Fruit fly (Drosophila melanogaster) whole organism, embryonic: ENCODE measurements around the gene goe.
A peak's percentile ranks its signal among the peaks of the same experiment; 100 is the strongest.

ENCODE experiments used
- ATbp ChIP-seq: fragments of 200-800 bp; sonication (Bioruptor generic); optimal IDR thresholded peaks from 2 replicates; lab custom pipeline; 2017; ENCODE audit warnings: missing biosample characterization, mild to moderate bottlenecking, missing genetic modification characterization, missing genetic modification reagents
- Atf6 ChIP-seq: fragments of 200-800 bp; sonication (Bioruptor generic); IDR thresholded peaks from 2 replicates; pipeline ENCODE4 v1.3.6; 2022; ENCODE audit warnings: missing biosample characterization, missing genetic modification characterization
- B-H2 ChIP-seq: fragments of 200-800 bp; sonication (Bioruptor generic); optimal IDR thresholded peaks from 2 replicates; lab custom pipeline; 2018; ENCODE audit warnings: missing biosample characterization, mild to moderate bottlenecking, missing genetic modification characterization
- CG11560 ChIP-seq: fragments of 200-800 bp; sonication (Bioruptor generic); IDR thresholded peaks from 3 replicates; pipeline ENCODE4 v1.3.6; 2022; ENCODE audit warnings: missing biosample characterization, missing genetic modification characterization
- CG12744 ChIP-seq: fragments of 200-800 bp; sonication (Bioruptor generic); optimal IDR thresholded peaks from 2 replicates; lab custom pipeline; 2016; ENCODE audit warnings: missing biosample characterization, missing genetic modification characterization
- CG15011 ChIP-seq: fragments of 200-800 bp; sonication (Bioruptor generic); optimal IDR thresholded peaks from 3 replicates; lab custom pipeline; 2018; ENCODE audit warnings: missing biosample characterization, mild to moderate bottlenecking, missing genetic modification characterization
- CG1603 ChIP-seq: fragments of 200-800 bp; sonication (Bioruptor generic); optimal IDR thresholded peaks from 2 replicates; lab custom pipeline; 2019; ENCODE audit warnings: missing biosample characterization, mild to moderate bottlenecking, missing genetic modification characterization, moderate library complexity
- CG2712 ChIP-seq: fragments of 200-800 bp; optimal IDR thresholded peaks from 3 replicates; lab custom pipeline; 2019; ENCODE audit warnings: missing biosample characterization, mild to moderate bottlenecking, missing genetic modification characterization, moderate library complexity
- CG2875 ChIP-seq: fragments of 200-800 bp; sonication (Bioruptor generic); optimal IDR thresholded peaks from 2 replicates; lab custom pipeline; 2017; ENCODE audit warnings: missing biosample characterization, mild to moderate bottlenecking, missing genetic modification characterization, missing genetic modification reagents
- CG3281 ChIP-seq: fragments of 200-800 bp; sonication (Bioruptor generic); optimal IDR thresholded peaks from 3 replicates; lab custom pipeline; 2017; ENCODE audit warnings: missing biosample characterization, mild to moderate bottlenecking, missing genetic modification characterization
- CG3407 ChIP-seq: fragments of 200-800 bp; sonication (Bioruptor generic); optimal IDR thresholded peaks from 2 replicates; lab custom pipeline; 2018; ENCODE audit warnings: missing biosample characterization, mild to moderate bottlenecking, missing genetic modification characterization
- CG34422 ChIP-seq: fragments of 200-800 bp; sonication (Bioruptor generic); IDR thresholded peaks from 3 replicates; pipeline ENCODE4 v1.3.6; 2022; ENCODE audit warnings: missing biosample characterization, missing genetic modification characterization
- CG5180 ChIP-seq: fragments of 200-800 bp; sonication (Bioruptor generic); optimal IDR thresholded peaks from 3 replicates; lab custom pipeline; 2017; ENCODE audit warnings: missing biosample characterization, missing genetic modification characterization, mild to moderate bottlenecking, moderate library complexity, missing genetic modification reagents
- CG6254 ChIP-seq: fragments of 200-800 bp; sonication (Bioruptor generic); optimal IDR thresholded peaks from 3 replicates; lab custom pipeline; 2017; ENCODE audit warnings: mild to moderate bottlenecking, missing biosample characterization, missing genetic modification reagents, missing genetic modification characterization
- CG6683 ChIP-seq: fragments of 200-800 bp; sonication (Bioruptor generic); optimal IDR thresholded peaks from 2 replicates; lab custom pipeline; 2017; ENCODE audit warnings: missing biosample characterization, mild to moderate bottlenecking, missing genetic modification characterization, missing genetic modification reagents
- CG8924 ChIP-seq: fragments of 200-800 bp; optimal IDR thresholded peaks from 3 replicates; lab custom pipeline; 2019; ENCODE audit warnings: missing biosample characterization, mild to moderate bottlenecking, missing genetic modification characterization, moderate library complexity
- CG9876 ChIP-seq: fragments of 200-800 bp; sonication (Bioruptor generic); optimal IDR thresholded peaks from 2 replicates; lab custom pipeline; 2016; ENCODE audit warnings: missing biosample characterization, missing genetic modification characterization
- CG9932 ChIP-seq: fragments of 200-800 bp; sonication (Bioruptor generic); IDR thresholded peaks from 2 replicates; pipeline ENCODE4 v1.3.6; 2022; ENCODE audit warnings: missing biosample characterization, missing genetic modification characterization
- D19A ChIP-seq: fragments of 200-800 bp; optimal IDR thresholded peaks from 3 replicates; lab custom pipeline; 2019; ENCODE audit warnings: missing biosample characterization, mild to moderate bottlenecking, missing genetic modification characterization, moderate library complexity
- D19B ChIP-seq: fragments of 200-800 bp; sonication (Bioruptor generic); optimal IDR thresholded peaks from 2 replicates; lab custom pipeline; 2017; ENCODE audit warnings: missing biosample characterization, mild to moderate bottlenecking, missing genetic modification characterization
- Dip2 ChIP-seq: fragments of 200-800 bp; sonication (Bioruptor generic); IDR thresholded peaks from 2 replicates; pipeline ENCODE4 v1.3.6; 2022; ENCODE audit warnings: missing biosample characterization, missing genetic modification characterization
- Dp ChIP-seq: fragments of 200-800 bp; sonication (Bioruptor generic); optimal IDR thresholded peaks from 2 replicates; lab custom pipeline; 2018; ENCODE audit warnings: missing biosample characterization, mild to moderate bottlenecking, missing genetic modification characterization, moderate library complexity
- Dref ChIP-seq: fragments of 200-800 bp; sonication (Bioruptor generic); IDR thresholded peaks from 2 replicates; pipeline ENCODE4 v1.3.6; 2022; ENCODE audit warnings: missing biosample characterization, missing genetic modification characterization
- Elba2 ChIP-seq: fragments of 200-800 bp; sonication (Bioruptor generic); optimal IDR thresholded peaks from 3 replicates; lab custom pipeline; 2016; ENCODE audit warnings: missing biosample characterization, missing genetic modification characterization
- HLH4C ChIP-seq: fragments of 200-800 bp; sonication (Bioruptor generic); IDR thresholded peaks from 3 replicates; pipeline ENCODE4 v1.3.6; 2022; ENCODE audit warnings: missing biosample characterization, missing genetic modification characterization; ENCODE audit not compliant: partially characterized antibody
- Neu2 ChIP-seq: fragments of 200-800 bp; sonication (Bioruptor generic); optimal IDR thresholded peaks from 3 replicates; lab custom pipeline; 2016; ENCODE audit warnings: missing biosample characterization, missing genetic modification characterization, borderline replicate concordance
- Nf-YA ChIP-seq: fragments of 200-800 bp; sonication (Bioruptor generic); IDR thresholded peaks from 2 replicates; pipeline ENCODE4 v1.3.6; 2022; ENCODE audit warnings: missing biosample characterization, missing genetic modification characterization
- Ptx1 ChIP-seq: fragments of 200-800 bp; sonication (Bioruptor generic); IDR thresholded peaks from 2 replicates; pipeline ENCODE4 v1.3.6; 2022; ENCODE audit warnings: missing biosample characterization, missing genetic modification characterization
- Sry-δ ChIP-seq: fragments of 200-800 bp; sonication (Bioruptor generic); optimal IDR thresholded peaks from 2 replicates; lab custom pipeline; 2016; ENCODE audit warnings: missing biosample characterization, missing genetic modification characterization
- amos ChIP-seq: fragments of 200-800 bp; sonication (Bioruptor generic); IDR thresholded peaks from 2 replicates; pipeline ENCODE4 v1.3.6; 2022; ENCODE audit warnings: missing biosample characterization, missing genetic modification characterization; ENCODE audit not compliant: partially characterized antibody
- ara ChIP-seq: fragments of 200-800 bp; sonication (Bioruptor generic); IDR thresholded peaks from 2 replicates; pipeline ENCODE4 v1.3.6; 2022; ENCODE audit warnings: missing biosample characterization, missing genetic modification characterization
- danr ChIP-seq: fragments of 200-800 bp; sonication (Bioruptor generic); IDR thresholded peaks from 2 replicates; pipeline ENCODE4 v1.3.6; 2022; ENCODE audit warnings: missing biosample characterization, missing genetic modification characterization
- dmrt99B ChIP-seq: fragments of 200-800 bp; sonication (Bioruptor generic); optimal IDR thresholded peaks from 2 replicates; lab custom pipeline; 2018; ENCODE audit warnings: missing biosample characterization, mild to moderate bottlenecking, missing genetic modification characterization, moderate library complexity
- gem ChIP-seq: fragments of 200-800 bp; sonication (Bioruptor generic); optimal IDR thresholded peaks from 2 replicates; lab custom pipeline; 2019; ENCODE audit warnings: missing biosample characterization, mild to moderate bottlenecking, missing genetic modification characterization, moderate library complexity
- gt ChIP-seq: fragments of 200-800 bp; sonication (Bioruptor generic); IDR thresholded peaks from 2 replicates; pipeline ENCODE4 v1.3.6; 2022; ENCODE audit warnings: missing biosample characterization, missing genetic modification characterization
- hb ChIP-seq: fragments of 200-800 bp; sonication (Bioruptor generic); IDR thresholded peaks from 3 replicates; pipeline ENCODE4 v1.3.6; 2022; ENCODE audit warnings: missing biosample characterization, missing genetic modification characterization; ENCODE audit not compliant: partially characterized antibody
- inv ChIP-seq: fragments of 200-800 bp; sonication (Bioruptor generic); IDR thresholded peaks from 2 replicates; pipeline ENCODE4 v1.3.6; 2022; ENCODE audit warnings: missing biosample characterization, missing genetic modification characterization; ENCODE audit not compliant: partially characterized antibody
- jing ChIP-seq: fragments of 200-800 bp; sonication (Bioruptor generic); optimal IDR thresholded peaks from 2 replicates; lab custom pipeline; 2018; ENCODE audit warnings: missing biosample characterization, mild to moderate bottlenecking, missing genetic modification characterization
- org-1 ChIP-seq: fragments of 200-800 bp; sonication (Bioruptor generic); optimal IDR thresholded peaks from 2 replicates; lab custom pipeline; 2017; ENCODE audit warnings: missing biosample characterization, missing genetic modification characterization
- otp ChIP-seq: fragments of 200-800 bp; sonication (Bioruptor generic); IDR thresholded peaks from 3 replicates; pipeline ENCODE4, ENCODE4 v1.3.6; 2022; ENCODE audit warnings: missing biosample characterization, missing genetic modification characterization
- pb ChIP-seq: fragments of 200-800 bp; sonication (Bioruptor generic); optimal IDR thresholded peaks from 3 replicates; lab custom pipeline; 2016; ENCODE audit warnings: missing biosample characterization, missing genetic modification characterization
- sim ChIP-seq: fragments of 200-800 bp; sonication (Bioruptor generic); IDR thresholded peaks from 2 replicates; pipeline ENCODE4 v1.3.6; 2022; ENCODE audit warnings: missing biosample characterization, missing genetic modification characterization
- sr ChIP-seq: fragments of 200-800 bp; sonication (Bioruptor generic); IDR thresholded peaks from 3 replicates; pipeline ENCODE4 v1.3.6; 2022; ENCODE audit warnings: missing biosample characterization, missing genetic modification characterization
- ssp ChIP-seq: fragments of 200-800 bp; sonication (Bioruptor generic); IDR thresholded peaks from 2 replicates; pipeline ENCODE4 v1.3.6; 2022; ENCODE audit warnings: missing biosample characterization, missing genetic modification characterization
- tna ChIP-seq: fragments of 200-800 bp; sonication (Bioruptor generic); IDR thresholded peaks from 2 replicates; pipeline ENCODE4 v1.3.6; 2022; ENCODE audit warnings: missing biosample characterization, missing genetic modification characterization; ENCODE audit not compliant: partially characterized antibody
- vfl ChIP-seq: fragments of 200-800 bp; sonication (Bioruptor generic); optimal IDR thresholded peaks from 2 replicates; lab custom pipeline; 2016; ENCODE audit warnings: missing biosample characterization, missing genetic modification characterization
- zen ChIP-seq: fragments of 200-800 bp; sonication (Bioruptor generic); optimal IDR thresholded peaks from 3 replicates; lab custom pipeline; 2018; ENCODE audit warnings: missing biosample characterization, mild to moderate bottlenecking, missing genetic modification characterization, moderate library complexity
- zfh1 ChIP-seq: fragments of 200-800 bp; sonication (Bioruptor generic); IDR thresholded peaks from 3 replicates; pipeline ENCODE4 v1.3.6; 2022; ENCODE audit warnings: missing biosample characterization, missing genetic modification characterization

goe gene

dm6 chrX:16772882-16773827 is 21.4 kb upstream of the goe start (continued):
- TF ChIP-seq Atf6 (GFP tag; lab: Robert Waterston, UW): no peak
- peak; percentile 85 for TF ChIP-seq ara
- TF ChIP-seq Ptx1 (GFP tag; lab: Robert Waterston, UW): peak; percentile 69
- no peak for TF ChIP-seq sr (GFP tag; lab: Robert Waterston, UW)
- no peak for TF ChIP-seq Dp
- TF ChIP-seq pb (GFP tag; lab: Kevin White, UChicago): peak; percentile 49
- TF ChIP-seq vfl (GFP tag; lab: Kevin White, UChicago): no peak
- peak; percentile 72 for TF ChIP-seq CG1603 (tag; lab: Kevin White, UChicago)
- peak; percentile 89 for TF ChIP-seq zfh1 (GFP tag; lab: Robert Waterston, UW)
- no peak for TF ChIP-seq CG12744 (GFP tag; lab: Kevin White, UChicago)
- TF ChIP-seq CG9876 (GFP tag; lab: Kevin White, UChicago): no peak
- peak; percentile 77 for TF ChIP-seq otp
- no peak for TF ChIP-seq CG15011 (GFP tag; lab: Kevin White, UChicago)
- TF ChIP-seq ssp: peak; percentile 47; the same call in 1 of the 2 replicates
- no peak for TF ChIP-seq Dip2 (GFP tag; lab: Robert Waterston, UW)
- TF ChIP-seq CG2712 (tag; lab: Kevin White, UChicago): peak; percentile 78
- TF ChIP-seq org-1 (GFP tag; lab: Kevin White, UChicago): peak; percentile 44
- TF ChIP-seq CG8924: peak; percentile 41
- peak; percentile 48; the same call in 1 of the 2 replicates for TF ChIP-seq Nf-YA (GFP tag; lab: Robert Waterston, UW)
- TF ChIP-seq tna (GFP tag; lab: Robert Waterston, UW): no peak
- peak; percentile 48; the same call in 1 of the 2 replicates for TF ChIP-seq sim (GFP tag; lab: Robert Waterston, UW)
- no peak for TF ChIP-seq Elba2
- peak; percentile 49; the same call in 1 of the 2 replicates for TF ChIP-seq danr
- TF ChIP-seq ATbp (GFP tag; lab: Kevin White, UChicago): no peak
- no peak for TF ChIP-seq inv (GFP tag; lab: Robert Waterston, UW)
- TF ChIP-seq hb (GFP tag; lab: Robert Waterston, UW): no peak
- peak; percentile 57; the same call in 2 of the 3 replicates for TF ChIP-seq CG34422
- peak; percentile 59 for TF ChIP-seq gem (tag; lab: Kevin White, UChicago)
- TF ChIP-seq HLH4C (GFP tag; lab: Robert Waterston, UW): no peak
- peak; percentile 47 for TF ChIP-seq zen (tag; lab: Kevin White, UChicago)
- TF ChIP-seq Neu2 (GFP tag; lab: Kevin White, UChicago): no peak
- TF ChIP-seq Dref (GFP tag; lab: Robert Waterston, UW): no peak
- TF ChIP-seq gt (GFP tag; lab: Robert Waterston, UW): peak; percentile 43; the same call in 1 of the 2 replicates
- TF ChIP-seq CG2875 (GFP tag; lab: Kevin White, UChicago): peak; percentile 37
- TF ChIP-seq amos (GFP tag; lab: Robert Waterston, UW): no peak
- no peak for TF ChIP-seq D19B (GFP tag; lab: Kevin White, UChicago)
- peak; percentile 54 for TF ChIP-seq D19A (tag; lab: Kevin White, UChicago)
- TF ChIP-seq B-H2 (GFP tag; lab: Kevin White, UChicago): no peak
- TF ChIP-seq CG5180: no peak
- TF ChIP-seq CG3281 (GFP tag; lab: Kevin White, UChicago): no peak
- peak; percentile 61 for TF ChIP-seq dmrt99B (tag; lab: Kevin White, UChicago)
- no peak for TF ChIP-seq CG11560 (tag; lab: Robert Waterston, UW)
- TF ChIP-seq CG6683 (GFP tag; lab: Kevin White, UChicago): no peak
- peak; percentile 22 for TF ChIP-seq Sry-δ (GFP tag; lab: Kevin White, UChicago)
- no peak for TF ChIP-seq CG3407 (GFP tag; lab: Kevin White, UChicago)
- TF ChIP-seq CG6254 (GFP tag; lab: Kevin White, UChicago): peak; percentile 61
- no peak for TF ChIP-seq CG9932 (GFP tag; lab: Robert Waterston, UW)
- TF ChIP-seq jing (GFP tag; lab: Kevin White, UChicago): peak; percentile 10
